Fruit fly (Drosophila melanogaster) whole organism, embryonic: Measurements from ENCODE around the gene dj-1beta.
A peak's percentile ranks its signal among the peaks of the same experiment; 100 is the strongest.

ENCODE experiments used
- Bgb ChIP-seq: fragments of 200-800 bp; sonication (Bioruptor generic); IDR thresholded peaks from 2 replicates; pipeline ENCODE4 v1.3.6; 2022; ENCODE audit warnings: missing biosample characterization, missing genetic modification characterization; ENCODE audit not compliant: partially characterized antibody
- Blimp-1 ChIP-seq: fragments of 200-800 bp; sonication (Bioruptor generic); optimal IDR thresholded peaks from 3 replicates; lab custom pipeline; 2018; ENCODE audit warnings: missing biosample characterization, missing genetic modification characterization, mild to moderate bottlenecking, moderate library complexity, missing genetic modification reagents
- CG10565 ChIP-seq: fragments of 200-800 bp; sonication (Bioruptor generic); optimal IDR thresholded peaks from 3 replicates; lab custom pipeline; 2016; ENCODE audit warnings: missing biosample characterization, mild to moderate bottlenecking, missing genetic modification characterization
- CG10654 ChIP-seq: fragments of 200-800 bp; sonication (Bioruptor generic); optimal IDR thresholded peaks from 2 replicates; lab custom pipeline; 2016; ENCODE audit warnings: missing biosample characterization, missing genetic modification characterization
- CG11456 ChIP-seq: fragments of 200-800 bp; sonication (Bioruptor generic); IDR thresholded peaks from 3 replicates; pipeline ENCODE4 v1.3.6; 2022; ENCODE audit warnings: missing biosample characterization, missing genetic modification characterization
- CG12391 ChIP-seq: fragments of 200-800 bp; sonication (Bioruptor generic); optimal IDR thresholded peaks from 3 replicates; lab custom pipeline; 2018; ENCODE audit warnings: missing biosample characterization, mild to moderate bottlenecking, missing genetic modification characterization, moderate library complexity
- CG14050 ChIP-seq: fragments of 200-800 bp; sonication (Bioruptor generic); IDR thresholded peaks from 3 replicates; pipeline ENCODE4 v1.3.6; 2022; ENCODE audit warnings: missing biosample characterization, missing genetic modification characterization
- CG15011 ChIP-seq: fragments of 200-800 bp; sonication (Bioruptor generic); optimal IDR thresholded peaks from 3 replicates; lab custom pipeline; 2018; ENCODE audit warnings: missing biosample characterization, mild to moderate bottlenecking, missing genetic modification characterization
- CG1529 ChIP-seq: fragments of 200-800 bp; sonication (Bioruptor generic); optimal IDR thresholded peaks from 3 replicates; lab custom pipeline; 2018; ENCODE audit warnings: missing biosample characterization, missing genetic modification characterization
- CG1603 ChIP-seq: fragments of 200-800 bp; sonication (Bioruptor generic); optimal IDR thresholded peaks from 2 replicates; lab custom pipeline; 2019; ENCODE audit warnings: missing biosample characterization, mild to moderate bottlenecking, missing genetic modification characterization, moderate library complexity
- CG16813 ChIP-seq: fragments of 200-800 bp; sonication (Bioruptor generic); IDR thresholded peaks from 3 replicates; pipeline ENCODE4 v1.3.6; 2022; ENCODE audit warnings: missing biosample characterization, missing genetic modification characterization; ENCODE audit not compliant: partially characterized antibody
- CG17328 ChIP-seq: fragments of 200-800 bp; sonication (Bioruptor generic); IDR thresholded peaks from 2 replicates; pipeline ENCODE4 v1.3.6; 2022; ENCODE audit warnings: missing biosample characterization, missing genetic modification characterization
- CG17568 ChIP-seq: fragments of 200-800 bp; sonication (Bioruptor generic); optimal IDR thresholded peaks from 2 replicates; lab custom pipeline; 2018; ENCODE audit warnings: missing biosample characterization, mild to moderate bottlenecking, missing genetic modification characterization, moderate library complexity
- CG2120 ChIP-seq: fragments of 200-800 bp; sonication (Bioruptor generic); optimal IDR thresholded peaks from 3 replicates; lab custom pipeline; 2016; ENCODE audit warnings: missing biosample characterization, missing genetic modification characterization
- CG2889 ChIP-seq: fragments of 200-800 bp; sonication (Bioruptor generic); IDR thresholded peaks from 3 replicates; pipeline ENCODE4 v1.3.6; 2022; ENCODE audit warnings: missing biosample characterization, missing genetic modification characterization
- CG30431 ChIP-seq: fragments of 200-800 bp; sonication (Bioruptor generic); optimal IDR thresholded peaks from 2 replicates; lab custom pipeline; 2017; ENCODE audit warnings: missing biosample characterization, missing genetic modification characterization
- CG31441 ChIP-seq: fragments of 200-800 bp; sonication (Bioruptor generic); IDR thresholded peaks from 2 replicates; pipeline ENCODE4 v1.3.6; 2022; ENCODE audit warnings: missing biosample characterization, missing genetic modification characterization
- CG32767 ChIP-seq: fragments of 200-800 bp; sonication (Bioruptor generic); IDR thresholded peaks from 2 replicates; pipeline ENCODE4 v1.3.6; 2022; ENCODE audit warnings: missing biosample characterization, missing genetic modification characterization
- CG3726 ChIP-seq: fragments of 200-800 bp; sonication (Bioruptor generic); IDR thresholded peaks from 3 replicates; pipeline ENCODE4, ENCODE4 v1.3.6; 2022; ENCODE audit warnings: missing biosample characterization, missing genetic modification characterization
- CG3995 ChIP-seq: fragments of 200-800 bp; sonication (Bioruptor generic); optimal IDR thresholded peaks from 3 replicates; lab custom pipeline; 2016; ENCODE audit warnings: missing biosample characterization, missing genetic modification characterization
- CG4360 ChIP-seq: fragments of 200-800 bp; sonication (Bioruptor generic); IDR thresholded peaks from 2 replicates; pipeline ENCODE4 v1.3.6; 2022; ENCODE audit warnings: missing biosample characterization, missing genetic modification characterization
- CG4404 ChIP-seq: fragments of 200-800 bp; sonication (Bioruptor generic); IDR thresholded peaks from 2 replicates; pipeline ENCODE4 v1.3.6; 2022; ENCODE audit warnings: missing biosample characterization, missing genetic modification characterization
- CG4617 ChIP-seq: fragments of 200-800 bp; sonication (Bioruptor generic); optimal IDR thresholded peaks from 3 replicates; lab custom pipeline; 2016; ENCODE audit warnings: missing biosample characterization, missing genetic modification characterization, borderline replicate concordance
- CG8089 ChIP-seq: fragments of 200-800 bp; sonication (Bioruptor generic); optimal IDR thresholded peaks from 3 replicates; lab custom pipeline; 2016; ENCODE audit warnings: missing biosample characterization, missing genetic modification characterization
- CoRest ChIP-seq: fragments of 200-800 bp; sonication (Bioruptor generic); optimal IDR thresholded peaks from 3 replicates; lab custom pipeline; 2018; ENCODE audit warnings: missing biosample characterization, mild to moderate bottlenecking, missing genetic modification characterization, moderate library complexity
- ERR ChIP-seq: fragments of 200-800 bp; sonication (Bioruptor generic); optimal IDR thresholded peaks from 2 replicates; lab custom pipeline; 2016; ENCODE audit warnings: missing biosample characterization, missing genetic modification characterization
- Gug ChIP-seq: fragments of 200-800 bp; sonication (Bioruptor generic); IDR thresholded peaks from 4 replicates; pipeline ENCODE4 v1.3.6; 2022; ENCODE audit warnings: missing biosample characterization, missing genetic modification characterization
- Hr39 ChIP-seq: fragments of >200 bp; optimal IDR thresholded peaks from 2 replicates; lab custom pipeline; 2017
- Jarid2 ChIP-seq: fragments of 200-800 bp; sonication (Bioruptor generic); optimal IDR thresholded peaks from 3 replicates; lab custom pipeline; 2017; ENCODE audit warnings: mild to moderate bottlenecking, missing biosample characterization, missing genetic modification reagents, missing genetic modification characterization
- Optix ChIP-seq: fragments of 200-800 bp; sonication (Bioruptor generic); IDR thresholded peaks from 3 replicates; pipeline ENCODE4 v1.3.6; 2022; ENCODE audit warnings: missing biosample characterization, missing genetic modification characterization
- TFAM ChIP-seq: fragments of 200-800 bp; sonication (Bioruptor generic); optimal IDR thresholded peaks from 2 replicates; lab custom pipeline; 2017; ENCODE audit warnings: missing biosample characterization, missing genetic modification characterization, inconsistent platforms
- btn ChIP-seq: fragments of 200-800 bp; sonication (Bioruptor generic); optimal IDR thresholded peaks from 2 replicates; lab custom pipeline; 2016; ENCODE audit warnings: missing biosample characterization, missing genetic modification characterization
- caup ChIP-seq: fragments of 200-800 bp; sonication (Bioruptor generic); optimal IDR thresholded peaks from 3 replicates; lab custom pipeline; 2017; ENCODE audit warnings: missing biosample characterization, mild to moderate bottlenecking, missing genetic modification characterization, moderate library complexity; ENCODE audit not compliant: severe bottlenecking
- crol ChIP-seq: fragments of 200-800 bp; sonication (Bioruptor generic); IDR thresholded peaks from 2 replicates; pipeline ENCODE4 v1.3.6; 2022; ENCODE audit warnings: missing biosample characterization, missing genetic modification characterization
- dati ChIP-seq: fragments of 200-800 bp; sonication (Bioruptor generic); IDR thresholded peaks from 2 replicates; pipeline ENCODE4 v1.3.6; 2022; ENCODE audit warnings: missing biosample characterization, missing genetic modification characterization
- dmrt11E ChIP-seq: fragments of 200-800 bp; sonication (Bioruptor generic); optimal IDR thresholded peaks from 3 replicates; lab custom pipeline; 2018; ENCODE audit warnings: missing biosample characterization, mild to moderate bottlenecking, missing genetic modification characterization, moderate library complexity
- dmrt99B ChIP-seq: fragments of 200-800 bp; sonication (Bioruptor generic); optimal IDR thresholded peaks from 2 replicates; lab custom pipeline; 2018; ENCODE audit warnings: missing biosample characterization, mild to moderate bottlenecking, missing genetic modification characterization, moderate library complexity
- fd64A ChIP-seq: fragments of 200-800 bp; sonication (Bioruptor generic); optimal IDR thresholded peaks from 3 replicates; lab custom pipeline; 2018; ENCODE audit warnings: missing biosample characterization, mild to moderate bottlenecking, missing genetic modification characterization
- ftz-f1 ChIP-seq: fragments of 200-800 bp; sonication (Bioruptor generic); optimal IDR thresholded peaks from 2 replicates; lab custom pipeline; 2016; ENCODE audit warnings: missing biosample characterization, missing genetic modification characterization
- gcm ChIP-seq: fragments of 200-800 bp; sonication (Bioruptor generic); optimal IDR thresholded peaks from 2 replicates; lab custom pipeline; 2019; ENCODE audit warnings: missing biosample characterization, mild to moderate bottlenecking, missing genetic modification characterization, moderate library complexity
- h ChIP-seq: fragments of >200 bp; optimal IDR thresholded peaks from 2 replicates; lab custom pipeline; 2017
- hkb ChIP-seq, 2 experiments: fragments of 200-800 bp in 1 of 2; fragments of >200 bp in 1 of 2; sonication (Bioruptor generic) in 1 of 2; IDR thresholded peaks in 1 of 2; optimal IDR thresholded peaks in 1 of 2; 2 replicates each; pipeline versions ENCODE4 v1.3.6 to Lab custom; 2017 to 2022; ENCODE audit warnings: missing biosample characterization in 1 of 2, missing genetic modification characterization in 1 of 2
- jigr1 ChIP-seq: fragments of 200-800 bp; sonication (Bioruptor generic); IDR thresholded peaks from 3 replicates; pipeline ENCODE4 v1.3.6; 2022; ENCODE audit warnings: missing biosample characterization, missing genetic modification characterization
- prd ChIP-seq, 3 experiments: fragments of >200 bp in 2 of 3; fragments of 200-800 bp in 1 of 3; sonication (Bioruptor generic) in 1 of 3; optimal IDR thresholded peaks in 2 of 3; IDR thresholded peaks in 1 of 3; 2 replicates in 2 of 3; 3 replicates in 1 of 3; pipeline versions ENCODE4 v1.3.6 to Lab custom; 2017 to 2022; ENCODE audit warnings: missing biosample characterization in 1 of 3, missing genetic modification characterization in 1 of 3
- run ChIP-seq: fragments of 200-800 bp; sonication (Bioruptor generic); optimal IDR thresholded peaks from 3 replicates; lab custom pipeline; 2018; ENCODE audit warnings: missing biosample characterization, mild to moderate bottlenecking, missing genetic modification characterization
- so ChIP-seq: fragments of 200-800 bp; sonication (Bioruptor generic); IDR thresholded peaks from 3 replicates; pipeline ENCODE4 v1.3.6; 2022; ENCODE audit warnings: missing biosample characterization, missing genetic modification characterization
- stc ChIP-seq: fragments of 200-800 bp; sonication (Bioruptor generic); IDR thresholded peaks from 2 replicates; pipeline ENCODE4 v1.3.6; 2022; ENCODE audit warnings: missing biosample characterization, missing genetic modification characterization
- trem ChIP-seq: fragments of 200-800 bp; optimal IDR thresholded peaks from 3 replicates; lab custom pipeline; 2019; ENCODE audit warnings: missing biosample characterization, mild to moderate bottlenecking, missing genetic modification characterization, moderate library complexity
- zfh1 ChIP-seq: fragments of 200-800 bp; sonication (Bioruptor generic); IDR thresholded peaks from 3 replicates; pipeline ENCODE4 v1.3.6; 2022; ENCODE audit warnings: missing biosample characterization, missing genetic modification characterization

The dj-1beta gene

dm6 chr3R:30797323-30797911, 9.5 kb upstream of the dj-1beta start (continued):
- peak; percentile 60 for TF ChIP-seq caup (GFP tag; lab: Kevin White, UChicago)
- TF ChIP-seq so (GFP tag; lab: Robert Waterston, UW) = peak; percentile 82; the same call in 2 of the 3 replicates
- TF ChIP-seq dmrt99B (tag; lab: Kevin White, UChicago) = peak; percentile 82
- peak; percentile 49; the same call in 2 of the 3 replicates for TF ChIP-seq CG16813
- peak; percentile 69 for TF ChIP-seq CG2120 (GFP tag; lab: Kevin White, UChicago)
- peak; percentile 44; the same call in 1 of the 2 replicates for TF ChIP-seq CG4404
- TF ChIP-seq Hr39 = no peak
- TF ChIP-seq CG30431 (GFP tag; lab: Kevin White, UChicago) = no peak
- no peak for TF ChIP-seq CG1529
- peak; percentile 31 for TF ChIP-seq CG1603 (tag; lab: Kevin White, UChicago)
- TF ChIP-seq CG11456 (GFP tag; lab: Robert Waterston, UW) = peak; percentile 54; the same call in 2 of the 3 replicates
- TF ChIP-seq fd64A = no peak
- peak; percentile 59; the same call in 1 of the 3 replicates for TF ChIP-seq CG2889
- TF ChIP-seq CG10565 (GFP tag; lab: Kevin White, UChicago) = no peak
- 0 out of 2 replicates have a peak, but pooled peaks have one; percentile 24 for TF ChIP-seq Bgb (GFP tag; lab: Robert Waterston, UW)
- TF ChIP-seq CG17328 (GFP tag; lab: Robert Waterston, UW) = peak; percentile 68
- TF ChIP-seq h = no peak
- no peak for TF ChIP-seq hkb (optimal IDR thresholded peaks at IDR 0.05; lab: Kevin White, UChicago)
- TF ChIP-seq hkb (GFP tag; IDR thresholded peaks at IDR 0.05; lab: Robert Waterston, UW) = peak; percentile 48
- peak; percentile 57; the same call in 1 of the 2 replicates for TF ChIP-seq CG31441 (GFP tag; lab: Robert Waterston, UW)
- TF ChIP-seq CG8089 (GFP tag; lab: Kevin White, UChicago) = no peak
- peak; percentile 67 for TF ChIP-seq CG14050 (GFP tag; lab: Robert Waterston, UW)
- TF ChIP-seq ftz-f1 (GFP tag; lab: Kevin White, UChicago) = no peak
- no peak for TF ChIP-seq dati
- peak; percentile 43 for TF ChIP-seq CG10654 (GFP tag; lab: Kevin White, UChicago)
- no peak for TF ChIP-seq CG4360 (GFP tag; lab: Robert Waterston, UW)
- no peak for TF ChIP-seq btn (GFP tag; lab: Kevin White, UChicago)
- TF ChIP-seq stc (GFP tag; lab: Robert Waterston, UW) = peak; percentile 57; the same call in 1 of the 2 replicates
- TF ChIP-seq CG17568 (GFP tag; lab: Kevin White, UChicago) = peak; percentile 30
- TF ChIP-seq run = peak; percentile 12
- peak; percentile 39; the same call in 1 of the 3 replicates for TF ChIP-seq Optix (GFP tag; lab: Robert Waterston, UW)
- TF ChIP-seq crol (GFP tag; lab: Robert Waterston, UW) = no peak
- no peak for TF ChIP-seq ERR (GFP tag; lab: Kevin White, UChicago)
- TF ChIP-seq dmrt11E (tag; lab: Kevin White, UChicago) = peak; percentile 27
- TF ChIP-seq CoRest (tag; lab: Kevin White, UChicago) = peak; percentile 80
- peak; percentile 66 for TF ChIP-seq CG12391 (tag; lab: Kevin White, UChicago)
- 0 out of 3 replicates have a peak, but pooled peaks have one; percentile 25 for TF ChIP-seq jigr1 (GFP tag; lab: Robert Waterston, UW)
- peak; percentile 68; the same call in 2 of the 3 replicates for TF ChIP-seq zfh1 (GFP tag; lab: Robert Waterston, UW)
- TF ChIP-seq TFAM (GFP tag; lab: Kevin White, UChicago) = no peak
- TF ChIP-seq CG3995 (GFP tag; lab: Kevin White, UChicago) = peak; percentile 37
- peak; percentile 56 for TF ChIP-seq Blimp-1 (GFP tag; lab: Kevin White, UChicago)
- no peak for TF ChIP-seq prd (optimal IDR thresholded peaks at IDR 0.05; lab: Kevin White, UChicago)
- peak; percentile 79 for TF ChIP-seq prd (GFP tag; IDR thresholded peaks at IDR 0.05; lab: Robert Waterston, UW)
- TF ChIP-seq CG3726 (GFP tag; lab: Robert Waterston, UW) = peak; percentile 37; the same call in 1 of the 3 replicates
- TF ChIP-seq trem (tag; lab: Kevin White, UChicago) = peak; percentile 34
- TF ChIP-seq CG4617 = no peak
- TF ChIP-seq gcm = peak; percentile 52
- TF ChIP-seq CG15011 (GFP tag; lab: Kevin White, UChicago) = peak; percentile 9
- peak; percentile 62 for TF ChIP-seq Gug (GFP tag; lab: Robert Waterston, UW)
- TF ChIP-seq Jarid2 (GFP tag; lab: Kevin White, UChicago) = peak; percentile 8
- peak; percentile 71 for TF ChIP-seq CG32767 (GFP tag; lab: Robert Waterston, UW)
